Fruit fly (Drosophila melanogaster): Measurements from ENCODE around the gene Raf.
A peak's percentile ranks its signal among the peaks of the same experiment; 100 is the strongest.

Raf gene

dm6 chrX:2317347-2317832 lies 22.1 kb downstream of the Raf start (continued):
- TF ChIP-seq CG1792 (GFP tag; optimal IDR thresholded peaks at IDR 0.05) (no peak), gsb-n (tag; optimal IDR thresholded peaks at IDR 0.05) (peak; percentile 21)

- TF ChIP-seq br (optimal IDR thresholded peaks at IDR 0.05) (no peak), gfzf (GFP tag; optimal IDR thresholded peaks at IDR 0.05) (no peak), cwo (GFP tag; optimal IDR thresholded peaks at IDR 0.05) (no peak), zen (tag; optimal IDR thresholded peaks at IDR 0.05) (peak; percentile 47), CG15696 (tag; optimal IDR thresholded peaks at IDR 0.05) (no peak), bigmax (GFP tag; optimal IDR thresholded peaks at IDR 0.05) (no peak), Nf-YB (GFP tag; optimal IDR thresholded peaks at IDR 0.05) (peak; percentile 16), sd (tag; optimal IDR thresholded peaks at IDR 0.05) (no peak), vvl (GFP tag; IDR thresholded peaks at IDR 0.05) (peak; percentile 90), lbe (GFP tag; optimal IDR thresholded peaks at IDR 0.05) (no peak), gsb-n (tag; optimal IDR thresholded peaks at IDR 0.05) (peak; percentile 31), Eip74EF (GFP tag; optimal IDR thresholded peaks at IDR 0.05) (no peak), CG5953 (GFP tag; IDR thresholded peaks at IDR 0.05) (peak; percentile 72), bsh (GFP tag; optimal IDR thresholded peaks at IDR 0.05) (peak in 1 of 2 experiments; percentile 74), CG17612 (GFP tag; IDR thresholded peaks at IDR 0.05) (no peak), B-H1 (GFP tag; IDR thresholded peaks at IDR 0.05) (peak; percentile 62), sqz (GFP tag; optimal IDR thresholded peaks at IDR 0.05) (no peak), slou (GFP tag; optimal IDR thresholded peaks at IDR 0.05) (no peak), pan (optimal IDR thresholded peaks at IDR 0.05) (peak in 1 of 2 experiments; percentile 46), pan (GFP tag; optimal IDR thresholded peaks at IDR 0.05 in 1 of 2, IDR thresholded peaks at IDR 0.05 in 1 of 2) (peak in 1 of 2 experiments; percentile 79), scrt (GFP tag; optimal IDR thresholded peaks at IDR 0.05) (no peak), CG11723 (GFP tag; optimal IDR thresholded peaks at IDR 0.05) (no peak), CG4820 (GFP tag; optimal IDR thresholded peaks at IDR 0.05) (peak; percentile 40), pros (GFP tag; optimal IDR thresholded peaks at IDR 0.05) (peak; percentile 89), so (GFP tag; IDR thresholded peaks at IDR 0.05) (0 out of 3 replicates have a peak, but pooled peaks have one; percentile 25), CG30431 (GFP tag; optimal IDR thresholded peaks at IDR 0.05) (peak; percentile 57), ara (GFP tag; IDR thresholded peaks at IDR 0.05) (peak; percentile 87), pfk (GFP tag; optimal IDR thresholded peaks at IDR 0.05) (no peak), D19B (GFP tag; optimal IDR thresholded peaks at IDR 0.05) (peak; percentile 85), NfI (GFP tag; optimal IDR thresholded peaks at IDR 0.05) (no peak), CG12769 (tag; optimal IDR thresholded peaks at IDR 0.05) (peak; percentile 58), vnd (GFP tag; IDR thresholded peaks at IDR 0.05; ENCODE audit: partially characterized antibody) (no peak), CG3995 (GFP tag; optimal IDR thresholded peaks at IDR 0.05) (no peak), CG11695 (GFP tag; IDR thresholded peaks at IDR 0.05) (no peak; the same call in 2 of the 3 replicates), org-1 (GFP tag; optimal IDR thresholded peaks at IDR 0.05) (peak; percentile 24), pb (GFP tag; optimal IDR thresholded peaks at IDR 0.05) (peak; percentile 75), jumu (GFP tag; optimal IDR thresholded peaks at IDR 0.05) (peak; percentile 76), Awh (GFP tag; IDR thresholded peaks at IDR 0.05) (peak; percentile 67), CG17359 (tag; optimal IDR thresholded peaks at IDR 0.05) (peak; percentile 51), Gsc (GFP tag; IDR thresholded peaks at IDR 0.05) (peak; percentile 71), az2 (GFP tag; optimal IDR thresholded peaks at IDR 0.05) (peak; percentile 40), CG4730 (GFP tag; IDR thresholded peaks at IDR 0.05) (peak; percentile 82), Med (GFP tag) (peak; percentile 91), CG5180 (GFP tag; optimal IDR thresholded peaks at IDR 0.05) (no peak), Bgb (GFP tag; IDR thresholded peaks at IDR 0.05; ENCODE audit: partially characterized antibody) (no peak), hb (GFP tag; IDR thresholded peaks at IDR 0.05; ENCODE audit: partially characterized antibody) (no peak), Spps (tag; optimal IDR thresholded peaks at IDR 0.05) (peak; percentile 22)
Measured at dm6 chrX:2318369-2318768, 23.1 kb downstream of the Raf start.
